Worm (Caenorhabditis elegans) whole organism, midembryonic: Measurements from ENCODE around the gene srw-2.

Source experiments
- cog-1 ChIP-seq: sonication (generic microtip); optimal IDR thresholded peaks from 2 replicates; lab custom pipeline; 2016; ENCODE audit warnings: missing genetic modification characterization, missing compliant biosample characterization
- flt-1 ChIP-seq: fragments of 200-800 bp; sonication (Bioruptor generic); IDR thresholded peaks from 2 replicates; pipeline ENCODE4 v1.3.6; 2022; ENCODE audit warnings: missing genetic modification characterization, missing compliant biosample characterization
- klf-2 ChIP-seq: fragments of 200-800 bp; sonication (Bioruptor generic); conservative IDR thresholded peaks from 2 replicates; pipeline ENCODE4 v1.3.6; 2022; ENCODE audit warnings: missing genetic modification reagents, missing genetic modification characterization, missing compliant biosample characterization
- tab-1 ChIP-seq: fragments of 200-800 bp; sonication (Bioruptor generic); IDR thresholded peaks from 2 replicates; pipeline ENCODE4 v1.3.6; 2022; ENCODE audit warnings: missing genetic modification characterization, missing compliant biosample characterization
- ztf-23 ChIP-seq: fragments of 200-800 bp; sonication (Bioruptor generic); IDR thresholded peaks from 2 replicates; pipeline ENCODE4 v1.3.6; 2022; ENCODE audit warnings: missing genetic modification reagents, missing genetic modification characterization, missing compliant biosample characterization

DNA sequence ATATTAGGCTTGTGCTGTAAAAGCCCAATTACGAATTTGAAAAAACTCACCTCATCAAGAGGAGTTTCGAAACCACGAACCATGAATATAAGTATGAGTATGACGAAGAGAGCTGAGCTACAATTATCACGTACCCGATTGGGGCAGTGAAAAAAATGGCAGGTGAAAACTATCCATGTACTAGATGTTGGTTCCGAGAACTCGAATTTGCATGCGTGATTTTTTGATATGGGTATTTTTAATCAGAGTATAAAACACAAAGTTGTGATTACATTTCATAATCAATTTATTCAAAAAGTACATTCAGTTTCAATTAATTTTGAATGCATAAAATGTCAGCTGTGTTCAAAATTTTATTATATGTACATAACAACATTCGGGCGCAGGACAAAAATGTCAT, 16.8 kb upstream of the srw-2 start, which contains the start of gene F54E2.9:
- no peak for TF ChIP-seq klf-2 (GFP tag; lab: Robert Waterston, UW)
- no peak for TF ChIP-seq flt-1 (GFP tag; lab: Robert Waterston, UW)
- no peak for TF ChIP-seq tab-1 (GFP tag; lab: Robert Waterston, UW)
- TF ChIP-seq ztf-23 (GFP tag; lab: Robert Waterston, UW): no peak
- TF ChIP-seq cog-1 (tag; lab: Kevin White, UChicago): no peak
